Worm (Caenorhabditis elegans): ENCODE results near the gene nhr-42.

DNA sequence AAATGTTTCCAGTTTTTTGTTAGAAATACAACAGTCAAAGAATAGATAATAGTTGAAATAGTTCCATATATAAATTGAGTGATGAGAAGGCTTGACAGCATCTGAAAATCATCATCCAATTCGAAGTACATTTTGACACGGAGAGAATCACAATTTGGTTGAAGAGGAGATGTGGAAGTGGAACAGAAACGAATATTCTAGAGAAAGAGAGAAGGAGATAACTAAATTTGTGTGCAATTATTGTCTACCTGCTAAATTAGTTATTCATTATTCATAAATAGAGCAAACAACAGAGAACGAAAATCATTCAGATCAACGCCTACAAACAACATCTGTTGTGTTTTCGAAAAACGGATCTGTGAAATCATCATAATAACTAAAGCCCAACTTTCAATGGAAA lies 44.8 kb upstream of the nhr-42 start, which contains the start of gene srg-31:
- TF ChIP-seq him-1 (tag; optimal IDR thresholded peaks at IDR 0.05) (no peak), dao-5 (tag; optimal IDR thresholded peaks at IDR 0.05) (no peak), W03F9.2 (tag; optimal IDR thresholded peaks at IDR 0.05) (no peak)

Data from whole organism, L4/young adult.